Worm (Caenorhabditis elegans): ENCODE data around the gene F14F7.7.

F14F7.7 gene

DNA sequence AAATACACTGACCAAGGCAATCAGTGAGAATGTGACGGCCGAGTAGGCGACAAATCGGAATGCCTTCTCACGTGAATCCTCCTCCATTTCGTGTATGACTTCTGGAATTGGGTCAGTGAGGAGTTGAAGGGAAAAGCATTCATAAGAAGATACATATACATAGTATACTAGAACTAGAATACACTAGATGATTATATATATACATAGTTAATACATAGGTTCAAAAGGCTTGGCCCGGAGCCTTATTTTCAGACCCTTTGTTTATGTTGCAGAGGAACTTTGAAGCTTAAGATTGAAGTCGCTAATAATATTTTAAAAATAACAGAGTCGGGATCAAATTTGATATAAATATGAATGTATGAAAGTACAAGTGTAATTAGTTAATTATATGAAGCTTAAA, 37.1 kb upstream of the F14F7.7 start, which contains the start of gene col-97:
Gene col-97, minus strand, starts transcription at position 101 of the 400 bp plus-strand sequence.
- TF ChIP-seq egl-27 (tag; optimal IDR thresholded peaks at IDR 0.05), result no peak

DNA sequence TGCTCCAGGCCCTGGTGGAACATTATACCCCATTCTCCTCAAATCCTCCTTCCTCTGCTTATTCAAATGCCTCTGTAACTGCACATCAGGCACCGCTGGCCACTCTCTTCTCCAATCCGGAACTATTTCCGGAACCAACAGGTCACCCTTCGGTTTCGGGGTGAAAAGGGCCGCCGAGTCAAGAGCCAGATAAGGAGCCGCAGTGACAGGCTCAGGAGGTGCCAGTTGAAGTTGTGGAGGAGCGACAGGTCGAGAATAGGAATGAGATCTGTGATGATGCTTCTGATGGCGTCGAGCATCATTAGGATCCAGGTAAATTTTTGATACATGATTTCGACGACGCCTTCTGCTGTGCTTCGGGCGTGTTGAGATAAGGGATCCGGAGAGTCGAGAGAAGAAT, 32.5 kb upstream of the F14F7.7 start:
- TF ChIP-seq lsy-12 (tag; optimal IDR thresholded peaks at IDR 0.05) (no peak), unc-39 (tag; optimal IDR thresholded peaks at IDR 0.05) (no peak), jun-1 (tag; optimal IDR thresholded peaks at IDR 0.05) (no peak)

DNA sequence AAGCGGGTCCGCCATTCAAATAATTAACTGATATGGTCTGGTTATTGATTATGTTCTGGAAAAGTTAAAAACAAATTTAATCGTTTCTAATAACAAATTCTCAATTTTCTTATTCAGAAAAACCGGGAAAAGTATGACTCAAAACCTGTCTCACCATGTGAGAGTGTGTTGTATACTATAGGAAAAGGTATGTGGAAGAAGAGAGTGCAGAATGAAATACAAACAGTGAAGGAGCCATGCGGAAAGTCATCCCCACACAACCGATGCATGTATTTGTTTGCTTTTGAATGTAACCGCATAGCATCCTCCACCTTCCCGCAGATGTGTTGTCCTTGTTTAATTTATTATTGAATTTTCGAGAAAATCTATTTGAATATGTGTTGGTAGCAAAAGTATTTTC, 30.2 kb upstream of the F14F7.7 start, which contains the start of gene ZK1010.8:
Gene ZK1010.8, minus strand, starts transcription at position 214 of the 400 bp plus-strand sequence.
- TF ChIP-seq elt-3 (tag; optimal IDR thresholded peaks at IDR 0.05), result no peak
- no peak for TF ChIP-seq tbx-2 (tag; optimal IDR thresholded peaks at IDR 0.05)
- no peak for TF ChIP-seq mml-1 (tag; optimal IDR thresholded peaks at IDR 0.05)
- peak; percentile 55 for TF ChIP-seq pha-4 (tag; optimal IDR thresholded peaks at IDR 0.05)
- no peak for TF ChIP-seq sea-2 (GFP tag; optimal IDR thresholded peaks at IDR 0.05)
- no peak for TF ChIP-seq nhr-28 (tag; optimal IDR thresholded peaks at IDR 0.05)

DNA sequence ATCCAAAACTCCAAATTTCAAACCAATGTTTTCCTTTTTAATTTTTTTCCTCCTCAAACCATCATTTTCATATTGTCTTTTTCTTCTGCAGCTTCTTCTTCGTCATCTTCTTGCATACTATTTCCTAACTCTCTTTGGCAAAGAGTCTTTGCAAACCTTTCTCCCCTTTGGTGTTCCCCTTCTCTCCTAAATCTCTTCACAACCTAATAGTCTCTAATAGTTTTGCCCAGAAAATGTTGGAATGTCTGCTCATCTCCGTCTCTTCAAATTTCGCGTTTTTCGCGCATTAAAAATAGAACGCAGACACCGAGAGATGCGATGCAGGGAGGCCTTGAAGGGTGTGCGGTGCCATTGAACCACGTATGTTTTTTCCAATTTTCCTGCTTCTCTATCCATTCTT, 28.6 kb upstream of the F14F7.7 start, which contains the start of gene ZK1010.10:
Gene ZK1010.10, plus strand, starts transcription at position 286 of the 400 bp plus-strand sequence.
- peak; percentile 43 for TF ChIP-seq ceh-28 (tag; optimal IDR thresholded peaks at IDR 0.05)
- TF ChIP-seq snpc-4 (tag; optimal IDR thresholded peaks at IDR 0.05), result no peak
- TF ChIP-seq egl-5 (tag; optimal IDR thresholded peaks at IDR 0.05), result peak; percentile 30
- TF ChIP-seq ztf-11 (tag; optimal IDR thresholded peaks at IDR 0.05), result no peak
- TF ChIP-seq ceh-9 (tag; optimal IDR thresholded peaks at IDR 0.05), result no peak
- TF ChIP-seq ama-1 (optimal IDR thresholded peaks at IDR 0.05), result no peak
- no peak for TF ChIP-seq R02D3.7 (tag; optimal IDR thresholded peaks at IDR 0.05)
- no peak for TF ChIP-seq unc-62 (GFP tag; optimal IDR thresholded peaks at IDR 0.05)
- peak; percentile 11 for TF ChIP-seq nhr-23 (tag; optimal IDR thresholded peaks at IDR 0.05)
- TF ChIP-seq nhr-77 (tag; optimal IDR thresholded peaks at IDR 0.05), result no peak
- peak; percentile 85 for TF ChIP-seq nfya-1 (tag; optimal IDR thresholded peaks at IDR 0.05; ENCODE audit: insufficient read depth)
- TF ChIP-seq elt-3 (tag; optimal IDR thresholded peaks at IDR 0.05), result no peak
- TF ChIP-seq nhr-25 (tag; optimal IDR thresholded peaks at IDR 0.05), result peak; percentile 16
- no peak for TF ChIP-seq nhr-12 (tag; optimal IDR thresholded peaks at IDR 0.05)
- no peak for TF ChIP-seq pha-4 (tag; optimal IDR thresholded peaks at IDR 0.05)
- no peak for TF ChIP-seq egl-27 (tag; optimal IDR thresholded peaks at IDR 0.05)
- TF ChIP-seq zag-1 (tag; optimal IDR thresholded peaks at IDR 0.05), result no peak
- peak; percentile 7 for TF ChIP-seq jun-1 (tag; optimal IDR thresholded peaks at IDR 0.05)
- no peak for TF ChIP-seq ZK546.5 (tag; optimal IDR thresholded peaks at IDR 0.05)
- no peak for TF ChIP-seq tbx-2 (tag; optimal IDR thresholded peaks at IDR 0.05)
- no peak for TF ChIP-seq ceh-82 (tag; optimal IDR thresholded peaks at IDR 0.05)
- no peak for TF ChIP-seq nhr-43 (tag; optimal IDR thresholded peaks at IDR 0.05; ENCODE audit: poor library complexity, severe bottlenecking)
- peak; percentile 57 for TF ChIP-seq lin-39 (tag; optimal IDR thresholded peaks at IDR 0.05)
- peak; percentile 82 for TF ChIP-seq hmg-11 (tag; optimal IDR thresholded peaks at IDR 0.05)
- no peak for TF ChIP-seq daf-12 (tag; optimal IDR thresholded peaks at IDR 0.05)
- no peak for TF ChIP-seq eor-1 (tag; optimal IDR thresholded peaks at IDR 0.05)
- TF ChIP-seq pqm-1 (tag; optimal IDR thresholded peaks at IDR 0.05), result peak; percentile 27
- peak; percentile 39 for TF ChIP-seq lin-15B (tag; optimal IDR thresholded peaks at IDR 0.05)
- TF ChIP-seq nhr-67 (tag; optimal IDR thresholded peaks at IDR 0.05), result no peak
- TF ChIP-seq ztf-4 (tag; optimal IDR thresholded peaks at IDR 0.05), result no peak
- TF ChIP-seq elt-1 (tag; optimal IDR thresholded peaks at IDR 0.05), result no peak

DNA sequence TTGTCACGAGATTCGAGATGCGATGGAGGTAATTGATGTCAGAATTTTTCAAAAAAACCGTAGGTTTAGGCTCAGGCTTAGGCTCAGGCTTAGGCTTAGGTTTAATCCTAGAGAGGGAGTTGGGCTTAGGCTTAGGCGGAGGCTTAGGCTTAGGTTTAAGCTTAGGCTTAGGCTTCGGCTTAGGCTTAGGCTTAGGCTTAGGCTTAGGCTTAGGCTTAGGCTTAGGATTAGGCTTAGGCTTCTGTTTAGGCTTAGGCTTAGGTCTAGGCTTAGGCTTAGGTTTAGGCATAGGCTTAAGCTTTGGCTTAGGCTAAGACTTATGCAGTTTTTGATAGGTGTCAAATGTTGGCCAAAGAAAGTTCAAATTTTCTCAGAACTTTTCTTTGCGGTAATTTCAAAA, 26.4 kb upstream of the F14F7.7 start:
- TF ChIP-seq skn-1 (tag; optimal IDR thresholded peaks at IDR 0.05) (no peak), ZK546.5 (tag; optimal IDR thresholded peaks at IDR 0.05) (no peak), nhr-77 (tag; optimal IDR thresholded peaks at IDR 0.05) (no peak), R02D3.7 (tag; optimal IDR thresholded peaks at IDR 0.05) (no peak), ceh-28 (tag; optimal IDR thresholded peaks at IDR 0.05) (no peak), hmg-11 (tag; optimal IDR thresholded peaks at IDR 0.05) (no peak), ama-1 (optimal IDR thresholded peaks at IDR 0.05) (no peak), nhr-237 (tag; optimal IDR thresholded peaks at IDR 0.05) (no peak), nfya-1 (tag; optimal IDR thresholded peaks at IDR 0.05; ENCODE audit: insufficient read depth) (no peak), ztf-11 (tag; optimal IDR thresholded peaks at IDR 0.05) (no peak), jun-1 (tag; optimal IDR thresholded peaks at IDR 0.05) (no peak), mml-1 (tag; optimal IDR thresholded peaks at IDR 0.05) (no peak), aly-2 (tag; optimal IDR thresholded peaks at IDR 0.05) (no peak)

Data from whole organism, L3 larva.